Worm (Caenorhabditis elegans) whole organism, L1 larva: ENCODE results near the gene ZK856.5.

ENCODE experiments used
- C04F5.9 ChIP-seq: sonication (generic microtip); optimal IDR thresholded peaks from 2 replicates; lab custom pipeline; 2016; ENCODE audit warnings: missing genetic modification characterization, missing compliant biosample characterization
- F16B12.6 ChIP-seq: fragments of 150-350 bp; optimal IDR thresholded peaks from 2 replicates; lab custom pipeline; 2014; ENCODE audit warnings: missing biosample characterization, missing genetic modification characterization
- aha-1 ChIP-seq: fragments of 150-350 bp; optimal IDR thresholded peaks from 2 replicates; lab custom pipeline; 2014; ENCODE audit warnings: missing biosample characterization, missing genetic modification characterization
- alr-1 ChIP-seq: fragments of 200-800 bp; sonication (Bioruptor generic); optimal IDR thresholded peaks from 2 replicates; lab custom pipeline; 2018; ENCODE audit warnings: borderline replicate concordance, mild to moderate bottlenecking, missing genetic modification characterization, missing compliant biosample characterization
- aly-2 ChIP-seq: fragments of 150-350 bp; optimal IDR thresholded peaks from 2 replicates; lab custom pipeline; 2014; ENCODE audit warnings: missing biosample characterization, missing genetic modification characterization
- blmp-1 ChIP-seq: fragments of 150-350 bp; optimal IDR thresholded peaks from 2 replicates; lab custom pipeline; 2014; ENCODE audit warnings: missing biosample characterization, missing genetic modification characterization
- ceh-8 ChIP-seq: fragments of 200-800 bp; sonication (Bioruptor generic); optimal IDR thresholded peaks from 2 replicates; lab custom pipeline; 2018; ENCODE audit warnings: mild to moderate bottlenecking, missing genetic modification characterization, moderate library complexity, missing compliant biosample characterization
- ceh-90 ChIP-seq: sonication (generic microtip); optimal IDR thresholded peaks from 2 replicates; lab custom pipeline; 2016; ENCODE audit warnings: missing genetic modification characterization, missing compliant biosample characterization
- dsc-1 ChIP-seq: sonication (generic microtip); optimal IDR thresholded peaks from 2 replicates; lab custom pipeline; 2016; ENCODE audit warnings: mild to moderate bottlenecking, missing genetic modification characterization, missing compliant biosample characterization
- efl-3 ChIP-seq: fragments of 200-800 bp; sonication (Bioruptor generic); optimal IDR thresholded peaks from 2 replicates; lab custom pipeline; 2018; ENCODE audit warnings: mild to moderate bottlenecking, missing genetic modification characterization, missing compliant biosample characterization
- egl-13 ChIP-seq: sonication (generic microtip); optimal IDR thresholded peaks from 2 replicates; lab custom pipeline; 2016; ENCODE audit warnings: missing genotype, missing genetic modification reagents, missing genetic modification characterization, missing compliant biosample characterization
- elt-2 ChIP-seq: sonication (generic microtip); optimal IDR thresholded peaks from 2 replicates; lab custom pipeline; 2016; ENCODE audit warnings: missing genetic modification characterization, mild to moderate bottlenecking, inconsistent platforms, missing compliant biosample characterization, missing genetic modification reagents
- elt-3 ChIP-seq, 6 experiments: fragments of 150-350 bp in 1 of 6; sonication (generic microtip); optimal IDR thresholded peaks; 2 replicates each; lab custom pipeline; 2017 to 2018; ENCODE audit warnings: missing biosample characterization in 6 of 6, missing genetic modification characterization in 6 of 6, inconsistent platforms in 1 of 6
- fkh-10 ChIP-seq: sonication (generic microtip); optimal IDR thresholded peaks from 2 replicates; lab custom pipeline; 2017; ENCODE audit warnings: missing biosample characterization, missing genetic modification reagents, missing genetic modification characterization
- fkh-4 ChIP-seq: sonication (generic microtip); optimal IDR thresholded peaks from 2 replicates; lab custom pipeline; 2016; ENCODE audit warnings: missing compliant biosample characterization, missing genetic modification characterization, borderline replicate concordance
- grh-1 ChIP-seq: fragments of 200-800 bp; sonication (Bioruptor generic); IDR thresholded peaks from 2 replicates; pipeline ENCODE4 v1.3.6; 2022; ENCODE audit warnings: missing genetic modification reagents, missing genetic modification characterization, missing compliant biosample characterization
- hlh-17 ChIP-seq: fragments of 200-800 bp; sonication (Bioruptor generic); optimal IDR thresholded peaks from 2 replicates; lab custom pipeline; 2018; ENCODE audit warnings: missing genetic modification characterization, mild to moderate bottlenecking, missing compliant biosample characterization, moderate library complexity, borderline replicate concordance
- hpl-2 ChIP-seq: fragments of 150-350 bp; optimal IDR thresholded peaks from 2 replicates; lab custom pipeline; 2014; ENCODE audit warnings: missing biosample characterization, missing genetic modification reagents, missing genetic modification characterization
- lin-15B ChIP-seq: fragments of 150-350 bp; sonication (generic microtip); optimal IDR thresholded peaks from 3 replicates; lab custom pipeline; 2014; ENCODE audit warnings: missing biosample characterization, missing genetic modification characterization
- lin-39 ChIP-seq: fragments of 150-350 bp; optimal IDR thresholded peaks from 2 replicates; lab custom pipeline; 2014; ENCODE audit warnings: missing biosample characterization, missing genetic modification reagents, missing genetic modification characterization
- lir-3 ChIP-seq: sonication (generic microtip); optimal IDR thresholded peaks from 2 replicates; lab custom pipeline; 2016; ENCODE audit warnings: mild to moderate bottlenecking, missing genetic modification characterization, moderate library complexity, missing compliant biosample characterization; ENCODE audit not compliant: poor library complexity
- mdl-1 ChIP-seq, 2 experiments: fragments of 150-350 bp; optimal IDR thresholded peaks; 2 replicates each; lab custom pipeline; 2014 to 2017; ENCODE audit warnings: missing biosample characterization in 2 of 2, missing genetic modification characterization in 2 of 2, inconsistent platforms in 1 of 2
- mef-2 ChIP-seq: fragments of 150-350 bp; optimal IDR thresholded peaks from 2 replicates; lab custom pipeline; 2014; ENCODE audit warnings: missing biosample characterization, missing genetic modification characterization
- mep-1 ChIP-seq: fragments of 150-350 bp; optimal IDR thresholded peaks from 2 replicates; lab custom pipeline; 2014; ENCODE audit warnings: missing biosample characterization, missing genetic modification characterization
- nhr-71 ChIP-seq: sonication (generic microtip); optimal IDR thresholded peaks from 2 replicates; lab custom pipeline; 2016; ENCODE audit warnings: mild to moderate bottlenecking, missing genetic modification characterization, moderate library complexity, missing compliant biosample characterization
- nhr-76 ChIP-seq: sonication (generic microtip); optimal IDR thresholded peaks from 2 replicates; lab custom pipeline; 2017; ENCODE audit warnings: missing biosample characterization, missing genetic modification characterization
- nhr-77 ChIP-seq: fragments of 150-350 bp; optimal IDR thresholded peaks from 2 replicates; lab custom pipeline; 2014; ENCODE audit warnings: missing biosample characterization, missing genetic modification characterization
- nhr-84 ChIP-seq: sonication (generic microtip); optimal IDR thresholded peaks from 2 replicates; lab custom pipeline; 2017; ENCODE audit warnings: missing biosample characterization, missing genetic modification characterization
- nhr-90 ChIP-seq: sonication (generic microtip); optimal IDR thresholded peaks from 2 replicates; lab custom pipeline; 2016; ENCODE audit warnings: mild to moderate bottlenecking, missing genetic modification characterization, missing compliant biosample characterization; ENCODE audit not compliant: poor library complexity
- pag-3 ChIP-seq: sonication (generic microtip); optimal IDR thresholded peaks from 2 replicates; lab custom pipeline; 2017; ENCODE audit warnings: missing genetic modification characterization, mild to moderate bottlenecking, missing compliant biosample characterization, antibody characterized with exemption, borderline replicate concordance; ENCODE audit not compliant: insufficient read depth
- pax-3 ChIP-seq: fragments of 200-800 bp; sonication (Bioruptor generic); optimal IDR thresholded peaks from 2 replicates; lab custom pipeline; 2018; ENCODE audit warnings: mild to moderate bottlenecking, missing genetic modification characterization, moderate library complexity, missing compliant biosample characterization
- pqm-1 ChIP-seq: sonication (generic microtip); optimal IDR thresholded peaks from 3 replicates; lab custom pipeline; 2017; ENCODE audit warnings: missing biosample characterization, missing genetic modification characterization
- skn-1 ChIP-seq: fragments of 150-350 bp; optimal IDR thresholded peaks from 2 replicates; lab custom pipeline; 2014; ENCODE audit warnings: missing biosample characterization, missing genetic modification characterization
- sox-4 ChIP-seq: sonication (generic microtip); optimal IDR thresholded peaks from 2 replicates; lab custom pipeline; 2016; ENCODE audit warnings: missing genetic modification characterization, missing compliant biosample characterization
- sup-37 ChIP-seq: fragments of 200-800 bp; sonication (Bioruptor generic); optimal IDR thresholded peaks from 2 replicates; lab custom pipeline; 2018; ENCODE audit warnings: mild to moderate bottlenecking, missing genetic modification characterization, missing compliant biosample characterization
- tlp-1 ChIP-seq: fragments of 150-350 bp; optimal IDR thresholded peaks from 2 replicates; lab custom pipeline; 2014; ENCODE audit warnings: missing biosample characterization, missing genetic modification characterization
- unc-130 ChIP-seq: fragments of 150-350 bp; optimal IDR thresholded peaks from 2 replicates; lab custom pipeline; 2017; ENCODE audit warnings: missing biosample characterization, missing genetic modification characterization, inconsistent platforms
- unc-30 ChIP-seq: sonication (generic microtip); optimal IDR thresholded peaks from 2 replicates; lab custom pipeline; 2017; ENCODE audit warnings: missing biosample characterization, missing genetic modification characterization
- unc-86 ChIP-seq: sonication (generic microtip); optimal IDR thresholded peaks from 2 replicates; lab custom pipeline; 2016; ENCODE audit warnings: missing genetic modification characterization, missing compliant biosample characterization
- unc-98 ChIP-seq: fragments of 200-800 bp; sonication (Bioruptor generic); IDR thresholded peaks from 2 replicates; pipeline ENCODE4 v1.3.6; 2022; ENCODE audit warnings: missing genetic modification characterization, missing compliant biosample characterization
- zag-1 ChIP-seq: fragments of 150-350 bp; optimal IDR thresholded peaks from 2 replicates; lab custom pipeline; 2014; ENCODE audit warnings: missing biosample characterization, missing genetic modification characterization
- zip-4 ChIP-seq: fragments of 200-800 bp; sonication (Bioruptor generic); optimal IDR thresholded peaks from 2 replicates; lab custom pipeline; 2018; ENCODE audit warnings: mild to moderate bottlenecking, missing genetic modification characterization, moderate library complexity, missing compliant biosample characterization
- ztf-11 ChIP-seq, 2 experiments: sonication (generic microtip); optimal IDR thresholded peaks; 2 replicates each; lab custom pipeline; 2016 to 2017; ENCODE audit warnings: missing genetic modification characterization in 2 of 2, missing biosample characterization in 1 of 2, missing compliant biosample characterization in 1 of 2
- ztf-4 ChIP-seq: fragments of 150-350 bp; optimal IDR thresholded peaks from 2 replicates; lab custom pipeline; 2014; ENCODE audit warnings: missing biosample characterization, missing genetic modification characterization

The ZK856.5 gene

DNA sequence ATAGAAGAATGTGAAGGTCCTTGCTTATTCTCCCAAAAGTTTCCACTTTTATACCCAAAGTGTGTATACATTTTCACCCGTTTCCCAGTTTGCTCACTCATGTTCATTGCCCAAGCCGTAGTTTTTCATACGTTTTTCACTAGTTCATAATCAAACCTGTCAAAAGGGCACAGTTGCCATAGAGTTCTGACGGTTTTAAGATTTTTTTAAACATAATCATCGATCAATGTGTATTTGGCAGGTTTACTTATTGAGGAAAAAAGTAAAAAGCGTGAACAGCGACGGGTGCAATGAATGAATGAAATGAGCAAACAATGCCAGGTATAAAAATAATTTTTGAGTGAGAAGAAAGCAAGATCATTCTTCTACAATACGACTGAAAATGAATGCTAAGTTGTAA is 31.4 kb upstream of the ZK856.5 start, which contains the start of the genes fipr-5 and fipr-9:
Gene fipr-5, minus strand, starts transcription at position 101 of the 400 bp plus-strand sequence.
Gene fipr-9, plus strand, starts transcription at position 346 of the 400 bp plus-strand sequence.
- TF ChIP-seq tlp-1 (tag; lab: Kevin White, UChicago) (no peak), blmp-1 (no peak), F16B12.6 (tag; lab: Kevin White, UChicago) (no peak), unc-86 (tag; lab: Kevin White, UChicago) (no peak), hpl-2 (GFP tag; lab: Kevin White, UChicago) (no peak), ceh-8 (GFP tag; lab: Kevin White, UChicago) (no peak)

DNA sequence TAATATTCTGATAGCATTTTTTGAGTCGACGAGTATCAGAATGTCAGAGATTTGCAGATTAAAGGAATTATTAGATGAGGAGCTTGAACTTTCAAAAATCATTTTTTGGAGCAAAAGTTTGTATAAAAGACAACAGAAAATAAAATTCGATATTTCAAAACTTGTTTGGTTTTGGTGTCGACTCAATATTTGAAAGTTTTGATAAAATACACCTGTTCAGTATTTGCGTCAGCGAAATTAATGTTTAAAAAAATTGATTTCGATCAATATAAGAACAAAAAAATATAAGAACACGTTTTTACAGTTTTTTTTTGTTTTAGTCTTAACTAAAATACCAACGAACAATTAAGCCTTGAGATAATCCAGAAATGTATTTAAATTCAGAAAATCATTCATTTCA is 30.7 kb upstream of the ZK856.5 start, which contains the start of gene C12D8.13:
Gene C12D8.13, minus strand, starts transcription at position 101 of the 400 bp plus-strand sequence.
- TF ChIP-seq dsc-1 (tag; lab: Kevin White, UChicago) (no peak), ztf-4 (tag; lab: Kevin White, UChicago) (no peak), fkh-10 (no peak), sup-37 (GFP tag; lab: Kevin White, UChicago) (no peak), hlh-17 (GFP tag; lab: Kevin White, UChicago) (no peak)

DNA sequence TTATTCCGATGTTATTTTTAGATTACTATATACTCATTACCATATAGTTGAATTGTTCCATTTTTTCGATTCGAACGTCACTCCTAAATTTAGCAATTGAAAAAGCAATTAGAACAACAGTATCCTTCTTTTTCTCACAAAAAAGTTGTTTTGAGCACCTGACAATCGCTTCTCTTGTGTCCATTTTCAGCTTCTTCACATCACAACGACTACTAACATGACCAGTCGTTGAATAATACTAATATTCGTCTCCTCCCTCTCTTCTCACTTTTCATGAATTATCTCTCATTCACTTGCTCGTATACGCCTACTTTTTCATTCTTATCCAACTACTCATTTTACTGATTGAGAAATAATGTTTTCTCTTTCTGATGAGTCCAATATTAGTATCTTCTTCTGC is 26.8 kb upstream of the ZK856.5 start, which contains the start of gene ZK856.14:
Gene ZK856.14, plus strand, starts transcription at position 301 of the 400 bp plus-strand sequence.
- TF ChIP-seq elt-2 (tag; lab: Kevin White, UChicago): no peak
- no peak for TF ChIP-seq grh-1 (GFP tag; lab: Robert Waterston, UW)
- TF ChIP-seq alr-1: no peak
- no peak for TF ChIP-seq pqm-1
- no peak for TF ChIP-seq lir-3 (tag; lab: Kevin White, UChicago)
- no peak for TF ChIP-seq zag-1
- no peak for TF ChIP-seq fkh-10
- no peak for TF ChIP-seq aha-1 (tag; lab: Kevin White, UChicago)
- no peak for TF ChIP-seq unc-30 (tag; lab: Kevin White, UChicago)
- TF ChIP-seq ceh-90 (tag; lab: Kevin White, UChicago): no peak
- TF ChIP-seq nhr-71 (tag; lab: Kevin White, UChicago): no peak
- no peak for TF ChIP-seq ceh-8 (GFP tag; lab: Kevin White, UChicago)
- TF ChIP-seq mef-2 (tag; lab: Kevin White, UChicago): no peak
- no peak for TF ChIP-seq egl-13 (tag; lab: Kevin White, UChicago)

DNA sequence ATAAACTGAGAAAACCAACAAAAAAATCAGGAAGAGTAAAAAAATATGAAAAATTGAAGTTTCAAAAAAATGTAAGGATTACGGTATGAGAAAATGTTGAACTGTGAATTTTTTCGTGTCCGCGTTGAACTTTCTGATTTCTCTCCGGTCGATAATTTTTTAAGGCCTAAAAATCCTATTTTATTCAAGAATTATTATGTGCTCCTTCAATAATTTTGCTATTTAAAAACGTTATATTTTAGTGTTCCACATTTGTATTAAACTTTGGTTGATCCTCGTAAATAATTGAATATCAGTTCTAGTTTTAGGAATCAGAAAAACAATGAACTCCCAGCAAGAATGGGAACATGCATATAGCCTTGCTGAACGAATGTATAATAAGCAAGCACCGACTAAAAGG is 22.7 kb upstream of the ZK856.5 start, which contains the start of gene hpo-40:
Gene hpo-40, plus strand, starts transcription at position 301 of the 400 bp plus-strand sequence.
- TF ChIP-seq pag-3 (no peak), nhr-76 (tag; lab: Kevin White, UChicago) (no peak), aha-1 (tag; lab: Kevin White, UChicago) (no peak), unc-98 (GFP tag; lab: Robert Waterston, UW) (no peak), ztf-4 (tag; lab: Kevin White, UChicago) (no peak), alr-1 (no peak), mep-1 (tag; lab: Kevin White, UChicago) (no peak), lin-39 (tag; lab: Kevin White, UChicago) (no peak), efl-3 (GFP tag; lab: Kevin White, UChicago) (no peak), ceh-8 (GFP tag; lab: Kevin White, UChicago) (no peak), nhr-84 (no peak), hlh-17 (GFP tag; lab: Kevin White, UChicago) (no peak), lin-15B (tag; lab: Kevin White, UChicago) (no peak)

DNA sequence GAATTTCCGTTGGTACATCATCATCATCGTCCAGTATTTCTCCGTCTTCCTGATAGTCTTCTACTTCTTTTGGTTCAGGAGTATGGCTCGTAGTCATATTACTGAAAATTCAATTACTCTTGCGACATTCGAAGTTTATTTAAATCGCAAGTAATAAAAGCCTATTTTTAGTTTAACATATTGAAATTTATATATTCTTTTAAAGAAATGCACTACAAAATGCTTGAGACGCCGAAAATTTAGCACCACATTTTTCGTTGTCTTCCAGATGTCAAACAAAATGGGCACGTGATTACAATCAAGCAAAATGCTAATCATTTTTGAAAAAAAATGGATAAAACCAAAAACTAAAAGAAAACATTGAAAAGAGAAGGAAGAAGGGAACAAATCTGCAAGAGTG is 22.1 kb upstream of the ZK856.5 start, which contains the start of gene zhit-3:
Gene zhit-3, minus strand, starts transcription at position 101 of the 400 bp plus-strand sequence.
- no peak for TF ChIP-seq C04F5.9
- no peak for TF ChIP-seq pag-3
- TF ChIP-seq sox-4 (tag; lab: Kevin White, UChicago): no peak
- TF ChIP-seq zip-4 (GFP tag; lab: Kevin White, UChicago): no peak
- TF ChIP-seq nhr-77: no peak
- no peak for TF ChIP-seq zag-1
- no peak for TF ChIP-seq elt-3 (tag; optimal IDR thresholded peaks at IDR 0.05; lab: Kevin White, UChicago)
- no peak for TF ChIP-seq aly-2 (tag; lab: Kevin White, UChicago)
- TF ChIP-seq fkh-4 (tag; lab: Kevin White, UChicago): no peak
- no peak for TF ChIP-seq unc-130 (tag; lab: Kevin White, UChicago)
- TF ChIP-seq skn-1 (tag; lab: Kevin White, UChicago): no peak
- no peak for TF ChIP-seq ceh-90 (tag; lab: Kevin White, UChicago)
- no peak for TF ChIP-seq mdl-1 (tag; optimal IDR thresholded peaks at IDR 0.05; lab: Kevin White, UChicago)
- no peak for TF ChIP-seq nhr-76 (tag; lab: Kevin White, UChicago)
- no peak for TF ChIP-seq ztf-11 (tag; optimal IDR thresholded peaks at IDR 0.05; lab: Kevin White, UChicago)
- TF ChIP-seq nhr-90 (tag; lab: Kevin White, UChicago): no peak
- TF ChIP-seq pax-3 (tag; lab: Kevin White, UChicago): no peak
